Fruit fly (Drosophila melanogaster) whole organism: ENCODE results near the gene CG14984.

ENCODE experiments used
- Dll ChIP-seq: fragments of >200 bp; optimal IDR thresholded peaks from 2 replicates; lab custom pipeline; 2017
- EcR ChIP-seq, 2 experiments: fragments of >200 bp; optimal IDR thresholded peaks; 2 replicates each; lab custom pipeline; 2017; ENCODE audit warnings: missing biosample characterization in 2 of 2, missing genetic modification characterization in 2 of 2, missing genetic modification reagents in 2 of 2

DNA sequence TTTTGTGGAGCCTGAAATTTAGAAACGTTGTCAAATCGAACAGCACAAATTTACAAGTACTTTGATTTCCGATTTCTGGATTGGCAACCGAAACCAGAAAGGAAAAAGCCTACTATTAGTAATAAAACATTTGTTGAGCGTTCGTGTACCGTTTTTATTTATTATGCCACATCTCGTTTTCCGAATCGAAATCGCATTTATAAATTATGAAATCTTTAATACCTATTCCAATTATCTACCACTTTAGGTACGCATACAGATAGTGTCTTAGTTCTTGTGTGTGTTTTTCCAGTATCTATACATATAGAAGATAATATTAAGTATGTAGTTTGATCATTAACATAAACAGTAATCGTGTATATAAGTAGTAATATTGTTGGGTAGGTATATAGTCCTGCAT lies 42.5 kb downstream of the CG14984 start, which contains the start of gene mge:
- TF ChIP-seq EcR (GFP tag; optimal IDR thresholded peaks at IDR 0.05; lab: Kevin White, UChicago) (no peak), Dll (lab: Kevin White, UChicago) (no peak)
